Worm (Caenorhabditis elegans) whole organism, young adult: Measurements from ENCODE around the gene cct-6.

Experiments
- cebp-1 ChIP-seq, 2 experiments: fragments of 200-800 bp in 1 of 2; sonication (Bioruptor generic) in 1 of 2; sonication (generic microtip) in 1 of 2; IDR thresholded peaks in 1 of 2; optimal IDR thresholded peaks in 1 of 2; 2 replicates each; pipeline versions ENCODE4 v1.3.6 to Lab custom; 2017 to 2022; ENCODE audit warnings: missing compliant biosample characterization in 2 of 2, missing genetic modification characterization in 2 of 2, mild to moderate bottlenecking in 1 of 2, missing genetic modification reagents in 1 of 2, moderate library complexity in 1 of 2
- rpc-1 ChIP-seq, 2 experiments: fragments of 150-350 bp in 1 of 2; sonication (generic microtip) in 1 of 2; optimal IDR thresholded peaks; 2 replicates each; lab custom pipeline; 2014 to 2018; ENCODE audit warnings: missing biosample characterization in 1 of 2, missing genetic modification characterization in 1 of 2, missing genetic modification reagents in 1 of 2, missing genotype in 1 of 2
- snpc-1.3 ChIP-seq: sonication (generic microtip); optimal IDR thresholded peaks from 2 replicates; lab custom pipeline; 2017; ENCODE audit warnings: missing genetic modification characterization, mild to moderate bottlenecking, missing compliant biosample characterization, antibody characterized with exemption, moderate library complexity, missing genotype, missing genetic modification reagents; ENCODE audit not compliant: insufficient read depth
- snpc-4 ChIP-seq, 5 experiments: fragments of 150-350 bp in 1 of 5; sonication (generic microtip) in 4 of 5; optimal IDR thresholded peaks; 2 replicates each; lab custom pipeline; 2014 to 2018; ENCODE audit warnings: missing genetic modification characterization in 5 of 5, missing biosample characterization in 3 of 5, antibody characterized with exemption in 2 of 5, mild to moderate bottlenecking in 2 of 5, missing compliant biosample characterization in 2 of 5, missing genotype in 2 of 5, moderate library complexity in 2 of 5, missing genetic modification reagents in 1 of 5
- ztf-22 ChIP-seq: fragments of 200-800 bp; sonication (Bioruptor generic); optimal IDR thresholded peaks from 2 replicates; lab custom pipeline; 2018; ENCODE audit warnings: mild to moderate bottlenecking, missing genetic modification characterization, moderate library complexity, missing compliant biosample characterization

DNA sequence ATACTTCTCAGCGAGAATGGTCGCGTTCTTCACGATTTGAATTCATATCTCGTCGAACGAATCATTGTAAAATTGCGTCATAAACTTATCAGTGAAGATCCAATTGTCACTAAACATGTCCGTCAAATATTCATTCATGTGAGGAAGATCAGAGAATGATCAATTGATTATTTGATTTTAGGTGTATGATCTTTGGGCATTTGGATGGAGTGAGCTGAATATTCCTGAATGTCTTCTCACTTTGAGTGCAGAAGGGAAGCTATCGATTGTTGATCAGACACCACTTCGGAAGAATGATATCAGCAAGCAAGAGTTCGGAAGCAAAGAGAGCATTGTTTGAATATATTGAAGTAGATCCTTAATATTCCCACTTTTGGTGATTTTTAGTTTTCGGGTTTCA lies 18.8 kb upstream of the cct-6 start:
- TF ChIP-seq snpc-4 (GFP tag; optimal IDR thresholded peaks at IDR 0.05; lab: Kevin White, UChicago) (no peak), snpc-4 (tag; optimal IDR thresholded peaks at IDR 0.05; lab: Kevin White, UChicago) (no peak), snpc-1.3 (tag; lab: Kevin White, UChicago) (no peak), rpc-1 (optimal IDR thresholded peaks at IDR 0.05; lab: Kevin White, UChicago) (no peak), rpc-1 (tag; optimal IDR thresholded peaks at IDR 0.05; lab: Kevin White, UChicago) (no peak), ztf-22 (no peak), cebp-1 (GFP tag; IDR thresholded peaks at IDR 0.05; lab: Robert Waterston, UW) (no peak), cebp-1 (tag; optimal IDR thresholded peaks at IDR 0.05; lab: Kevin White, UChicago) (peak; percentile 21)
